Worm (Caenorhabditis elegans) whole organism, dauer: ENCODE measurements around the gene sel-5.

Experiments
- unc-62 ChIP-seq: sonication (generic microtip); optimal IDR thresholded peaks from 2 replicates; lab custom pipeline; 2017; ENCODE audit warnings: missing biosample characterization, missing genetic modification reagents, missing genetic modification characterization

The sel-5 gene

DNA sequence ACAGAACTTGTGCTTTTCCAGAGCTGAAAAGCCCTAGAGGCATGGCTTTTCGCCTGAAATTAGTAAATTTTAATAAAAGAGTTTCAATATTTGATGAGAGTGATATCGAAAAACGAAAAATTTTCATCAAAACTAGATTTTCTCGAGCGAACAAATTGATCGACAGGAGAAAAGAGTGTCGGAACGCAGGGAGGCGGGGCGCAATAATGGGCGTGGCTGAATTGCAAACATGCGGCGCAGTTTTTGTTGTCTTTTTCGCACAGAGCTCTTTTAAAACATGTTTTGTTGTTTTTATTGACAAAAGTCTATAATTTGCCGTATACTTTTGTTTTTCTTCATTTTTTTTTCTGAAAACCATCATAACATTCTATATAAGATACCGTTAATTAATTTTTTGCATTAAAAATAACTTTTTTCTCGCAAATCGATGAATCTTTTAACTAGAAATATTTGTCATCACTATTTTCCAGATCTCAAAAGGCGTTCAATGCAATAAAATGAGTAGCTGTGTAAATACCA lies at the start of gene sel-5, which contains the start of gene wdr-48:
sel-5 (minus strand) TSS at position 53 of the 519 bp plus-strand sequence.
wdr-48 (plus strand) TSS at position 469 of the 519 bp plus-strand sequence.
- no peak for TF ChIP-seq unc-62 (GFP tag; lab: Kevin White, UChicago)

DNA sequence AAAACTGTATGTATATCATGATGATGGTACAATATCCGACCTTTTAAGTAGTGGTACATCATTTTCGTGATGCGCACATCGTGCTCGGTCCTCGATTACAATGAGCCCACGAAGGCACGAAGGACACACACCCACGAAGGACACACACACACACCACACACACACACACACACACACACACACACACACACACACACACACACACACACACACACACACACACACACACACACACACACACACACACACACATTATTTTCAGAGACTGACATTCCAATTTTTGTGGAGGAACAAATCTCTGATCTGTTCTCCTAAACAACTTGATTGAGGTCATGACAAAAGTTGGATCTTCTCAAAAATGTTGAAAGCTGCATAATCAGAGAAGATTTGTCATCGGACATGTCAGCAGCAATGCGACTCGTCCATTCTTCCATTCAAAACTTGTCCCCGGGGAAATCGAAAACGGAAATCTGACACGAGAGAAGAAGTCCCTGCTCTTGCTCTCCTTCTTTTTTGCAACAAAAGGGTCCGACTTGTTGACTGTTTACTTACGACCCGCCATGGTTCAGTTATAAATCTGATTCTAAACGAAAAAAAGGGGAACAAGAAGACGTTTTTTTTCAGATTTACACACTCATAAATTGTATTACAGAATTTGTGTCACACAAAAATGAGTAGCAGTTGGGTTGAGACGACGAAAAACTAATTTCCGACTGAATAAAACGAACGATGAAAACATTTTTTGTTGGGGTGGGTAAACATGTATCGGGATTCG lies 48.1 kb upstream of the sel-5 start:
- TF ChIP-seq unc-62 (GFP tag; lab: Kevin White, UChicago), result no peak

DNA sequence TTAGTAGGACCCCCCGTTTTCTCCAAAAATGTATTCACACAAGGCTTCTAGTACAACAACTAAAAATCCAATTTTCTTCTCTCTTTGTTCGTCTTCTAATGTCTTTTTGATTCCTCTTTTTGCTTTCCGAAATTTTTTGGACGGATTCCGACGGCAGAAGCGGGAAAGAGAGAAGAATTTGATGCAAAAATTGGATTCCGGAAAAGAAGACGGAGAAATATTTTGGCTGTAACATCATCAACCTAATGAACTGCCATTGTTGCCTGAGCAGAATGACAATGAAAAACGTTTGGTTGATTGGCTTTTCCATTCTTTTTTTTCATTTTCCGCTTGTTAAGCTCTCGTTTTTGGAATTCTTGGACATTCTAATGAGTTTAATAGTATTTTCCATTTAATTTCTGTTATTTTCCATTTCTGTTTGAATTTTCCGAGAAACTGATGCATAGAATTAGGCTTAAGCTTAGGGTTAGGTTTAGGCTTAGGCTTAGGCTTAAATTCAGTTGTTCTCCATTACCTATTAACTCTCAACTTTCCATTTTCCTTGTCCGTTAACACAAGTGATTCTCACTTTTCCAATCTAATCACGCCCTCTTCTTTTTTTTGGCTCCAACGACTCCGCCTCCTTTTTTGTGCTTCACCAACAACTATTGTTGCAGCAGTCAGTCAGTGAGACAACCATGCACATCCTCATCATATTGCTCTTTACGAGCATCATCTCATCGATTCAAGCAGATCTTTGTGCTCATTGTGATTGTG lies 44.3 kb upstream of the sel-5 start, which contains the start of gene lron-5:
lron-5 (plus strand) TSS at position 655 of the 756 bp plus-strand sequence.
- no peak for TF ChIP-seq unc-62 (GFP tag; lab: Kevin White, UChicago)

DNA sequence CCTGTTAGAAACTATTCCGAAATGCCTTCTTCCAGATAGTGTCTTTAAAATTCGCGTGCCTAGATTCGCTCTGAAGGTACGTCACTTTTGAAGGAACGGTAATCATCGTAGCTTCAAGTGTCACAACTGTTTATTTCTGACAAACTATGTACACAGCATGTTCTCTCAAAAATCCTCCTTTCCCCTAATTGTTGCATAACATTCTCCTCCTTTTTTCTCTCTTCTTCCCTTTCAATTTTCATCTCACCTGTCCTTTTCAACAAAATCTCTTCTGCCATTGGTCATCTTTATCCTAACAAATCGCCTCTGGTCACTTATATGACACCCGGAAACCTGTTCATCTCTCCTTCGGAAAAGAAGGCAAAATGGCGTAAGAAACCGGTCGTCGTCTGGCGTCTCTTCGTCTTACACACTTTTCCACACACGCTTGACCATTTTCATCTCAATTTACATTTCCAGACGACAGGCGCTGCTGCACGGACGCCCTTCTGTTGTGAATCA lies 37.9 kb upstream of the sel-5 start, which contains the start of gene lips-3:
lips-3 (plus strand) TSS at position 458 of the 501 bp plus-strand sequence.
- TF ChIP-seq unc-62 (GFP tag; lab: Kevin White, UChicago), result no peak

DNA sequence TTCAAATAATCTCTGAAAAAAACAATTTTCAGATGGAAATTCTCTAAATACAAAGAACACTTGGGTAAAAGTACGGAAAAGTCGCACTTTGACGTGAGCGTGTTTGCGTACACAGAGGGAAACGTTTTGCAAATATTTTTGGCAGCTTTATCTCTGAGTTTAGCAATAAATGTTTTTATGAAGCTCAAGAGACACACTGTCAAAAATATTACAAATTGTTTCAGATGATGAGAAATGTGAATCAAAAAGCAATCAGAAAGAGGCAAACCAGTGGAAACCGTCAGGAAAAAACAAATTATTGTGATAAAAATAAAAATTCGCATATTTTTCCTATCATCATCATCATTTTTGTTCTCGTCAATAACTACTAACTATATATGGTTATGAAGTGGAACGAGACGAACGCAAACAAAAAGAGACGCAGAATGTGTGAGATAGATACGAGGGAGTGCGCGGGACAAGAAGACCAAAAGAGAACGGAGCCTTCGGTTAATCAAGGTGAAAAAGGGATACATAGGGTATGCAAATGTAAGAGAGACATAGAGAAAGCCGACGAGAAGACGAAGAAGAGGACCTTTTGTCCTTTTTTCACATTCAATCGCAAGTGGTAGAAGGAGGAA lies 34.2 kb upstream of the sel-5 start, which contains the start of gene sel-2:
sel-2 (minus strand) TSS at position 51 of the 620 bp plus-strand sequence.
- TF ChIP-seq unc-62 (GFP tag; lab: Kevin White, UChicago), result no peak

DNA sequence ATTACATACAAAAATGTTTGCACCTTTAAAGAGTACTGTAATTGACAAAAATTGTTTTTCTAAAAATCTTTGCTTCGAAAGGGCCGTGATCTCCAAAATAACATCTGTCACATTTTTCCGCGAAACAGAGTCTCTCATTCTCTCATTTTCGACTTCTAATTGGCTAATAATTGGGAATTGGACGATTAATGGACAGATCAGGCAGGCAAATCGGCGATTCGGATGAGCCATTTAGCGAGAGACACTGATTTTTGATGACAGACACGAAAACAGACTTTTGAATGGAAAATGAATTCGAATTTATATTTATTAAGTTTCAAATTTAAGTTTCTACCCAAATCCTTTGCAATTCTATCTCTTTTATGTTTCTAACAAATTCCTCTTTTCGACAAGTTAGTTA lies 25.6 kb upstream of the sel-5 start:
- TF ChIP-seq unc-62 (GFP tag; lab: Kevin White, UChicago), result no peak

DNA sequence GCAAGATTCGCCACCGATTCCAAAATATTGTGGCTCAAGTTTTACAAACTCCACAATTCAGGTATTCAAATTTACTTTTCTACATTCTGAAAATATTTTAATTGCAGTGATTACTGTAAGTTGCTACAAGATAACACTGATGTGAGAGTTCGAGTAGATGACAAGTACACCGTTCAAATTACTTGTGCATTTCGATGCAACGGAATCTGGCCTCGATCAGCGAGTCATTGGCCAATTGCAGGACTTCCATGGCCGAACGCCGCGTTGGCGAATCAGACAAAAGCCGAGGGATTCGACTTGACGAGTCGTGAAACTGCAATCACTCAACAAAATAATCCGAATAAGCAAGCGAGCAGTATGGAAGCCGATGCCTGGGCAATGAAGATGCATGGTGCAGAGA lies 23.0 kb upstream of the sel-5 start:
- no peak for TF ChIP-seq unc-62 (GFP tag; lab: Kevin White, UChicago)

DNA sequence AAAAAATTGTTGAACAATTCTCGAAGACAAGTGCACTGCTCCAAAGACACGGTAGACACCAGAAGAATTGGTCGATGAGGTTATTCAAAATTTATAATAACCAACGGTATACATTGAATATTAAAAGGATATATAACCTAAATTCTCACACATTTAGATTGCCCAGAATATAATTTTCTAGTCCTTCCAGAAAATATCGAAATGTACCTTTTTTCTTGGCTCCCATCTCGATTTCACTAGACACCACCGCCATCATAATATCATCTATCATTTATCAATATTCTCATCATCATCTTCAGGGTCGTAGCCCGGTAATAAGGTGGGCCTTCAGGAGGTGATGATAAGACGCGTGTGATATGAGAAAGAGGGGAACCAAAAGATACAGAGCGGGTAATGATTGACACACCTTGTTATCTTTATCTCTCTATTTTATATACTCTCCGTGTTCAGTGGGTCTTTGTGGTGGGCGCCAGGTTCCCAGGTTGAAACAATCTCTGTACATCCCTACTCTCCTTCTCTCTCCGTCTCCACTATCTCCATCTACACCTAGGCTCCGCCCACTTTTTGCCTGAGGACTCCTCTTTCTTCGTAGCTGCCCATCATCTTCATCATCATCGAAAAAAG lies 22.0 kb upstream of the sel-5 start, which contains the start of gene mab-21:
mab-21 (plus strand) TSS at position 615 of the 624 bp plus-strand sequence.
- no peak for TF ChIP-seq unc-62 (GFP tag; lab: Kevin White, UChicago)

DNA sequence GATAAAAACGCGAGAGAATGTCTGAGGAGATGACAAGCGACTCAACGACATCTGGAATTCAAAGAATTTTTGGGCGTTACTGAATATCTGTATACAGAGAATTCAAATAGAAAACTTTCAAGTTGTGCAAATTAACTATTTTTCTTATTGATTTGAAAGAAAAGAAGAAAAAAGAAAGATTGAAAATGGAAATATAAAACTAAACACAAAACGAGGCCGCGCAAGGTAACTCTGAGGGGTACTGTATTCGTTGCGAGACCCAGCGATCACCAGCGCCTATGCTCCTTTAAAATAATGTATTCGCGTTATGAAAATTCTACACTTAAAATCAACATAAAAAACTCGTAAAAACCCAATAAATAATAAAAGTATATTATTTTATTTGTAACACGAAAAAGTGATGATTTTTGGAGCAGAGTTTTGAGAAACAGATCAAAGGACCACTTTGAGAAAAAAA lies 17.6 kb upstream of the sel-5 start, which contains the start of gene asb-1:
asb-1 (minus strand) TSS at position 51 of the 457 bp plus-strand sequence.
- TF ChIP-seq unc-62 (GFP tag; lab: Kevin White, UChicago), result no peak

DNA sequence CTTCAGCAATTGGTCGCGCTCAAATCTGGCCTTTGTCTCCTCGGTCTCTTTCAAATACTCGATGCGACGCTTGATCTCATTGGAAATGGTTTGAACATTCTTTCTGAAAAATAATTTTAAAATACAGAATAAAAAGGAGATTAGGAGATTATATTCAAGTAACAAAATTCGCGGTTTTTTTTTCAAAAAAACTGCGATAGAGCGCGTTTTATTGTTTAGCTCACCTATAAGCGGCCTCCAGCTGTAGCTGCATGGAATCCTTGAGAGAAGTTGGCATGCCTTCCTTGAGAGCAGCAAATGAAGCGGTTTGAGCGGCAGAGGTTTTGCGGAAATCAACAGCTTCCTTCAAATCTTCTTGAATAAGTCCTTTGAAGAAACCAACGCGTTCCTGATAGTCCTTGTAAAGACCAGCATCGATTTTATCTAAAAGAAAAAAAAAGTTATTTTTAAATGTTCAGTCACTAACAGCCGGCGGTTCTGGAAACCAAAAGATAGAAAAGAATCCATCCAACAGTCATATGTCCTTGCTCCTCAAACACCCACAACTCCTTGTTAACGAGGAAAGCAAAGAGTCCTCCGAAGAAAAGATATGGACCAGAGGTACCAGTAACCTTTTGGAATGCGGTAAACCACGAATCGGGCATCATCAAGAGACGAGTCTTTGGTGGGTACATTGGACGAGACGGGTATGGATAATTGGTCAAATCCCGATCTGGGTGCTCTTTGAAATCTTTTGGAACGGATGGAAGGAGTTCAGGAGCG lies 16.7 kb upstream of the sel-5 start:
- no peak for TF ChIP-seq unc-62 (GFP tag; lab: Kevin White, UChicago)

DNA sequence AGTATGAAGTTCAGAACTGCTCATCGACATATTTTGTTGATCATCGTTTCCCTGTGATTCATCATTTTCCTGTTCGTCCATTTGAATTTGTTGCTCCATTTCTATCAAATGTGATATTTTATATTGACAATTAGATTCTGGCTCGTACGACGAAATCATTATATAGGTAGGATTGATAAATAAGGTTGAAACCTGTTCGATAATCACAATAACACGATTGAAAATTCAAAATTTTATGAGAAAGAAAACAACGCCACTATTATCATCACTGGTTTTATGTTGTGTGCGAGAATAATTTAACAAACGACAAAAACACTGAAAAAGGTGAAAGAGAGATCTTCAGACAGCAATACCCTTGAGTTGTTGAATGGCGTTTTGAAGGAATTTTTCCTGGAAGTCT lies 16.1 kb upstream of the sel-5 start, which contains the start of gene apc-11:
apc-11 (minus strand) TSS at position 101 of the 400 bp plus-strand sequence.
- no peak for TF ChIP-seq unc-62 (GFP tag; lab: Kevin White, UChicago)

DNA sequence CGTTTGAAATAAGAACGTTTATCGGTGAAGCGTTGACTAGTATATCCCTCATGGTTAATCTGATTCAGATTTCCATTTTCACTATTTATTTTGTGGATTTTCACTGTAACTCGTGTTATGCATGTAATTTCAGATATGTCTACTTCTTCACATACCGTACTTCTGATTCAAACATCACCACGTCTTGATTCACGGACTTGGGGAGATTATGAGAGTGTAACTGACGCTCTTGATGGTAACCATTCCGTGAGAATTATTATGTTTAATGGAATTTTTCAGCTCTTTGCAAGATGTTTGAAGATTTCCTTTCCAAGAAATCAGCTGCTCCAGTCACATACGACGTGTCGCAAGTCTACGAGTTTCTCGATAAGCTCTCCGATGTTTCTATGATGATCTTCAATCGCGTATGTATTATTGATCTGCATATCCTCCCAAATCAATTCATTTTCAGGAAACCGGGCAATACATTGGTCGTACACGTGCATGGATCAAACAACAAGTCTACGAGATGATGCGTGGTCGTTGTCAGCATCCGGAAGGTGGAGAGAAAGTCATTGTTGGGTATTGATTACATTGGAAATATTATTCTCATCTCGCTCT lies 15.0 kb upstream of the sel-5 start, which contains the start of gene erh-2:
erh-2 (plus strand) TSS at position 134 of the 600 bp plus-strand sequence.
- TF ChIP-seq unc-62 (GFP tag; lab: Kevin White, UChicago), result no peak

DNA sequence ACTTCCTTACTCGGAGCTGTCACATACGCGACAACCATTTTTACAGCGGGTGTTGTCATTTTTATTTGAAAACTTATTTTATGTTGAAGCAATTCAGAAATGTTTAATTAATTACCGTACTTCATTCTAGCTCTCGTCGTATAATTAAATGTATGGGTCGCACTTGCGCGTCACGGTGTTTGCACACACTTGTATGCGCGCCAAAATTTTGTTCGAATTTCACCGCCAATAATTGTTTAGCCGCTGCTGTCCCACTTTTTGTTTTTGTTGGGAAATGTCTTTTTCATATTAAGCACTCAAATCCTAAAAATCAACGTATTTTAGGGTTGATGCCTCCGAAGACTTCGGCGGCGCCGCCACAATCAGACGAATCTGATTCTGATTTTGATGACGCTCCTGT lies 8.9 kb upstream of the sel-5 start, which contains the start of the genes F35G12.7 and smc-4:
F35G12.7 (minus strand) TSS at position 154 of the 400 bp plus-strand sequence.
smc-4 (plus strand) TSS at position 325 of the 400 bp plus-strand sequence.
- no peak for TF ChIP-seq unc-62 (GFP tag; lab: Kevin White, UChicago)
